Fruit fly (Drosophila melanogaster) whole organism: ENCODE results near the gene CG34281.

Source experiments
- CG8478 ChIP-seq: fragments of >200 bp; optimal IDR thresholded peaks from 2 replicates; lab custom pipeline; 2018; ENCODE audit warnings: inconsistent platforms
- Dll ChIP-seq: fragments of >200 bp; optimal IDR thresholded peaks from 2 replicates; lab custom pipeline; 2017
- EcR ChIP-seq, 2 experiments: fragments of >200 bp; optimal IDR thresholded peaks; 2 replicates each; lab custom pipeline; 2017; ENCODE audit warnings: missing biosample characterization in 2 of 2, missing genetic modification characterization in 2 of 2, missing genetic modification reagents in 2 of 2
- pan ChIP-seq: fragments of >200 bp; optimal IDR thresholded peaks from 2 replicates; lab custom pipeline; 2017
- psq ChIP-seq: fragments of >200 bp; optimal IDR thresholded peaks from 2 replicates; lab custom pipeline; 2017
- usp ChIP-seq: fragments of >200 bp; optimal IDR thresholded peaks from 2 replicates; lab custom pipeline; 2017; ENCODE audit warnings: missing biosample characterization, missing genetic modification characterization, mixed read lengths

Gene CG34281

DNA sequence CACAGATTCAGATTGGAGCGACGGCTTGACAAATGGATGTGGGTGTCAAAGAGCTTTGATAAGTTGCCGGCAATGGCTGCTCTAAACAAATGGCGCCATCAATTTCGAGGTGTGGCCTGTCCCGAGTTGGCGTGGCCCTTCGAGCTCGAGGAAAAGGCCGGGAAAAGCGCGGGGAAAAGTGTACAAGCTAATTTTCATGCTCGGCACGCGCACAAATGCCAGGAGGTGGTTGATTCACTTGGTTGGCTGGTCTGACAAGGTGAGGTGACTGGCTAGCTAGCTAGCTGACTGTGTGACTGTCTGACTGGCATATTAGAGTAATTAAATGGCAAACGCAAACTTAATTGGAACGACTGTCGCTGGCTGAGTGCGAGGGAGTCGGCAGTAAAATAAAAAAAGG, 10.8 kb upstream of the CG34281 start:
- TF ChIP-seq EcR (GFP tag; optimal IDR thresholded peaks at IDR 0.05; lab: Kevin White, UChicago) = no peak
- no peak for TF ChIP-seq usp (GFP tag; lab: Kevin White, UChicago)

DNA sequence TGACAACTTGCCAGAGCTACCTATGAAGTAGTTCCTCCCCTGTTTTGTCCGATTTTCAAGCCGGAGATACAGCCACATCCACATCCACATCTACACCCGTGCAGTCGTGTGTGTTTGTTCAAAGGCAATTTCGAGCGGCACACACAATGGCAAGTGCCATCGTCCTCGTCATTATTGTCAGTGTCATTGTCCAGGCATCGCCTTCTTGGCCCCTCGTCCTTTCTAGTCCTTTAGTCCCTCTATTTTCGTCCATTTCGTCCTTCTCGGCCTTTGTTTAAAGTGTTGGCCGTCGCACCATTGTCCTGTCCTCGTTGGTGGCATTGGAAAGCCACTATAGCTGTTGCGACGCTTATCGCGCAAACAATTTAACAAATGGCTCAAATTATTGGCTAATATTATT, 9.7 kb upstream of the CG34281 start:
- TF ChIP-seq usp (GFP tag; lab: Kevin White, UChicago) (no peak), EcR (GFP tag; optimal IDR thresholded peaks at IDR 0.05; lab: Kevin White, UChicago) (no peak), Dll (lab: Kevin White, UChicago) (no peak), pan (lab: Kevin White, UChicago) (no peak), CG8478 (lab: Kevin White, UChicago) (no peak), psq (no peak)

DNA sequence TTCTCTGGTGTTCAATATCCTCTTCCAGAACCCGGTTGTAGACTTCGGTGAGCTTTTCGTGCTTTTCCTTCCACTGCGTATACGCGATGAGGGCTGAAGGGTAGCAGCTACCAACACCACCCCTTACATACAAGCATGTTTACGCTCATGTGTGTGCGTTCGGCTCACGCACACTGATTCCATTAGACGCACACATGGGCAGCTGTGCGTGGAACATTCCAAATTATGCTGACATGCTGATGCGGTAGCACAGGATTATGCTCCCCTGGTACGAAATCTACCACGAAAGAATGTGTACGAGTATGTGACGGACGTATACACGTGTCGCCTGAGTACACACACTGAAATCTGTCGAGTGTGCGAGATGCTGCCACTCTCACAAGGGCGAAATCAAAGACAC, 9.0 kb upstream of the CG34281 start:
- TF ChIP-seq pan (lab: Kevin White, UChicago) (no peak), psq (no peak), CG8478 (lab: Kevin White, UChicago) (no peak), usp (GFP tag; lab: Kevin White, UChicago) (no peak), EcR (GFP tag; optimal IDR thresholded peaks at IDR 0.05; lab: Kevin White, UChicago) (no peak), Dll (lab: Kevin White, UChicago) (no peak)

DNA sequence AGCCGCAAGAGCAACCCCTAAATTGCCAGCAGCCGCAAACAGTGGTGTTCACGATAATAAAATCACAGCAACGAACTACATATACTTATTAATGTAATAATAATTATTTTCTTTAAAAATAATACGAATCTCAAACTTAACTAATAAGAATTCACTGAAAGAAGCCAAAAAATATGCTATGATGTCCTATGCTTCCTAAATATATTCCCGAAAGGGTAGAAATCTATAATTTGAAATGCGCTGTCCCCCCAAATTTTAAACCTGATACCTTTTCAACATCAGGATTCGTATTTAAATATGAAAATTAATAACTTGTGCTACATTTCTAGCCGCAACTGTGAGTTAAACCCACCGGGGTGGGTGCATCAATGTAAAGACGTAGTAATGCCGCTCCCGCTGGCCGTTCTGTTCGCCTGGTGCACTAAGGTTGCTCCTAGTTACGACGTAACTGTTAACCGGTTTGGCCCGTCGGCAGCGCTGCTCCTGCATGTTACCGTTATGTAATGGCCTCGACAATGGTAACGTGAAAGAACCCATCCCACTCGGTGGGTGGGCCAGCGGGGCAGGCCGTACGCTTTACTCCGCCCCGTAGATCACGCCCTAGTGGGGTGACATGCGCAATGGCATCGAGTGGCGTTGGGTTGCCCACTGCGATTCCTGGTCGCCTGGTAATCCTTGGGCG, 8.3 kb upstream of the CG34281 start:
- TF ChIP-seq psq (no peak), Dll (lab: Kevin White, UChicago) (no peak), CG8478 (lab: Kevin White, UChicago) (no peak), EcR (GFP tag; optimal IDR thresholded peaks at IDR 0.05; lab: Kevin White, UChicago) (no peak), pan (lab: Kevin White, UChicago) (no peak), usp (GFP tag; lab: Kevin White, UChicago) (no peak)

DNA sequence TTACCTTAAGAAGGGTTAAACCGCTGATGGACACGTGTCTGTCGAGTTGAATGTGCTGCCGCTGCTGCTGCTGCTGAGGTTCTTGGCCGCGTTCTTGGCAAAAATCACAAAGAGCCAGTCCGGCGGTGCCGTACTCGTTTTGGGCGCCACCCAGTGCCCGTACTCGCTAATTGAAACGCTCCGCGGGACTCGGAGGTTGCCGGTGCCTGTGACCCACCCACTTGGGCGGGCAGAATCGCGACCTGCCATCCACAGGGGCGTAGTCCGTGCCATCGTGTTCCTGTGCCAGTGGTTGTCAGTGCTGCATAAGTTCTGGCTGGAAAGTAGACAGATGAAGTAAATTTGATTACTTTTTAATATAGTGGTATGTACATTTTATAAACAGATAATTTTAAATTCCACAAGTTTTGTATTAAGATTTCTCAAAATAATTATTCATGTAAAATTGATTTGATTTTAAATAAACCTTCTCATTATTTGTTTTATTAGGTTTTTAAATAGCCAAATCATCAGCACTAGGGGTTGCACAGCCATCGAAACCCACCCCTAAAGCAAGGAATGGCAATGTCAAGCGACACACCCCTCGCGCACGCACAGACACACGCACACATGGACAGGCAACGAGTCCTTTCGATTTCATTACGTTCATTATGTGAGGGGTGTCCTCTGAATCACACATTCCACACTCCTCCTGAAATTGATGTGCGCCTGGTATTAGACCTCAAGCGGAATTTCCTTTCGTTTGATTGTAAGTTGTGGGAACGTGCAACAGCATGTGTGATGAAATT, 7.6 kb upstream of the CG34281 start:
- TF ChIP-seq Dll (lab: Kevin White, UChicago) = no peak
- TF ChIP-seq pan (lab: Kevin White, UChicago) = no peak
- TF ChIP-seq usp (GFP tag; lab: Kevin White, UChicago) = no peak
- TF ChIP-seq CG8478 (lab: Kevin White, UChicago) = no peak
- no peak for TF ChIP-seq EcR (GFP tag; optimal IDR thresholded peaks at IDR 0.05; lab: Kevin White, UChicago)
- TF ChIP-seq psq = no peak

DNA sequence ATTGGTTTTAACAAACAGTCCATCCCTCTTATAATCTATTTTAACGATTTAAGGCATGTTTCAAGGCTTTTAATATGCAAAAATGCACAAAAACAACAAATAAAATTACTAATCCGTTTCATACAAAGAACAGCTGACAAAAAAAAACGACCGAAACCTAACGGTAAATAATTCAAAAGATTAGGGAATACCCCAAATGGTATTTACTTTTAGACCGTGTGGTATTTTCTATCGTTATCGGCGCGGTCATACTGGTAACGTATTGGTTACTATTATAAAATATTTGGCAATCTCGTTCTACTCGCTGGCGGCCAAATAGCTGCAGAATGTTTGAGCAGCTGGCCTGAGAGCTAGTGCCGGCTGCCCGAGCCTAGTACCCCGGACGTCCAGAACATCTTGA, 6.8 kb upstream of the CG34281 start, which contains the start of gene sll:
Gene sll, plus strand, starts transcription at position 235 of the 400 bp plus-strand sequence.
- no peak for TF ChIP-seq EcR (GFP tag; optimal IDR thresholded peaks at IDR 0.05; lab: Kevin White, UChicago)
- TF ChIP-seq Dll (lab: Kevin White, UChicago) = no peak
- TF ChIP-seq pan (lab: Kevin White, UChicago) = no peak
- no peak for TF ChIP-seq CG8478 (lab: Kevin White, UChicago)

DNA sequence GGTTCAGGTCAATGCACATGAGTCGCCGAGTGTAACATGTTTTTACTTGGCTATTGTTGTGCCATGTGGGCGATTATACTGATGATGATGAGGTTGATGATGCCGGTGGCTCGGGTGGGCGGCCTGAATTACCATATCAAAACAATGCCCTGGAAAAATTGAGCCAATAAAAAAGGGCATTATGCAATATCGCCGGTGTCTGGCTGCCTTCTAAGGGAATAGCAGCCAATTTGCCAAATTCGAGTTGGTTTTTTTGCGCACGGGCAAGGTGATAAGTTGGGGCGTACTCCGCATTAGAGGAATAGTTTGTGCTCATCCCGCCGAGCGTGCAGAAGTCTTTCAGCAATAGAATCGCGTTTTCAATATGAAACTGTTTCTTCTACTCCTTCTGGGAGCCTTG, 3.6 kb upstream of the CG34281 start, which contains the start of gene CG14329:
Gene CG14329, plus strand, starts transcription at position 301 of the 400 bp plus-strand sequence.
- no peak for TF ChIP-seq usp (GFP tag; lab: Kevin White, UChicago)
- TF ChIP-seq pan (lab: Kevin White, UChicago) = no peak
- TF ChIP-seq EcR (GFP tag; optimal IDR thresholded peaks at IDR 0.05; lab: Kevin White, UChicago) = no peak
- TF ChIP-seq Dll (lab: Kevin White, UChicago) = no peak
- TF ChIP-seq psq = no peak
- TF ChIP-seq CG8478 (lab: Kevin White, UChicago) = no peak

DNA sequence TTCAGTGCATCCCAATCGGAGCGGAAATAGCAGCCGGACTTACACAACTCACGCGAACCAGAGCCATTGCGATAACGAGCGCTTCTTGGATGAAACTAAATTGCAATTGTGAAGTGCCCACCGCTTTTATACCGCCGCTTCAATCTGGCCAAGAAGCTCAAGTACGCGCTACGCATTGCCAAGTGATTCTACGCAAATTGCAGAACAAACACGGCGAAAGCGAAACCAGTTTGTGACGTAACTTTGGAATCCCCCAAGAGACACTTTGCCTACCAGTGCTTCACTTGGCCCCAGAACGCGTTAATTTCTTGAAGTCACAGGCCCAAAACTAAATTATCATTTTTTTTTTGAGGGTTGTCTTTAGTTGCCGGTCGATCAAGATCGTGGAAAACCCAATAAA, 1.3 kb upstream of the CG34281 start, which contains the start of gene Edg91:
Gene Edg91, minus strand, starts transcription at position 101 of the 400 bp plus-strand sequence.
- TF ChIP-seq psq = no peak
- TF ChIP-seq Dll (lab: Kevin White, UChicago) = no peak
- TF ChIP-seq usp (GFP tag; lab: Kevin White, UChicago) = no peak
- TF ChIP-seq EcR (GFP tag; optimal IDR thresholded peaks at IDR 0.05; lab: Kevin White, UChicago) = no peak
- no peak for TF ChIP-seq pan (lab: Kevin White, UChicago)
- no peak for TF ChIP-seq CG8478 (lab: Kevin White, UChicago)

DNA sequence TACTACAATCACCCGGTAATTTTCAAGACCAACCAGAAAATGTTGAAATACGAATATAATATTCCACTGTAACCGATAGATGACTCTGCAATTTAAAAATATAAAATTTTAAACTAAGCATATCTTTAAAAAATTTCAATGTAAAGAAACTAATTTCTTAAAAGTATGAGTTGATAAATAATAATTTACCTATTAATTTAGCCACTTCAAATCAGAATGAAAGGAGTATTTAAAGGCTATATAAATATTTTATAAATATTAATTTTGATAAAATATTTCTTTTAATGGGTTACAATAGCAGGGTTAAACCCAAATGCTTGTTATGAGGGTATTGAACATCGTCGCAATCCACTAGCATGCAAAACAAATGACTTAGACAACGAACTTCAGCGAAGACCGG, 851 bp upstream of the CG34281 start:
- no peak for TF ChIP-seq psq
- no peak for TF ChIP-seq EcR (GFP tag; optimal IDR thresholded peaks at IDR 0.05; lab: Kevin White, UChicago)
- TF ChIP-seq pan (lab: Kevin White, UChicago) = no peak

DNA sequence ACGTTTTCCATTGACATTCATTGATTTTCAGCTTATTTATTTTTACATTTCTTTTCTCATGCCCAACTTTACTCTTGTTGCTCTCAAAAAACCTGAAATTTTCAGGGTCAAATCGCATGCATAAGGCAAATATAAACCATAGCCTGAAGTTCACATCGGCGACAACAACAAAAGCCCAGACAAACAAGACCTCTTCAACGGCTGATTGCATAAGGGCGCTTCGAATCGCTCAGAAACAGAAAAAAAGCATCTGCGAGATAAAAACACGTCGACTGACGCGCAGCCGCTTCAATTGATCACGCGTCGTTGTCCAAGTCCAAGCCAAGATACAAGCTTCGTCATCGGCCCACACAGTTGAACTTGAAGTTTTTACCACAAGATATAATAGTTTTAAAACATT, 862 bp downstream of the CG34281 start, which contains the start of gene CG14327:
Gene CG14327, plus strand, starts transcription at position 161 of the 400 bp plus-strand sequence.
- no peak for TF ChIP-seq Dll (lab: Kevin White, UChicago)
- no peak for TF ChIP-seq usp (GFP tag; lab: Kevin White, UChicago)
- TF ChIP-seq CG8478 (lab: Kevin White, UChicago) = no peak
- no peak for TF ChIP-seq psq
- no peak for TF ChIP-seq EcR (GFP tag; optimal IDR thresholded peaks at IDR 0.05; lab: Kevin White, UChicago)
- no peak for TF ChIP-seq pan (lab: Kevin White, UChicago)

DNA sequence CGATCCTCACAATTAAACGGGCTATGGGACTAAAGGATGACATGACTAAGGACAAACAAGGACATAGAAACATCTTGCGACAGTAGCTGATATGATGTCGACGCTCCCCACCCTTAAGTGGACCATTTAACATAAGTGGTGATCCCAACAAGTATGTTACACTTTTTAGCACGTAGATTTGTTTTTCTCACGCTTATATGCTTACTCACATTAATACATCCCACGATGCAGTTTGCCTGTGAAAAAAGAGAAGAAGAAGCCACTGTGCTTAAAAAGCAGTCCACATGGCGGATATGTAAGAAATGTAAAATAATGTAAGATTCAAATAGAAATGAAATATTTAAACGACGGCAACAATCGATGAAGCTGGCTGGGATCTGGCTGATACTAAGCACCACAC, 2.4 kb downstream of the CG34281 start:
- no peak for TF ChIP-seq Dll (lab: Kevin White, UChicago)
- TF ChIP-seq pan (lab: Kevin White, UChicago) = no peak
- TF ChIP-seq EcR (GFP tag; optimal IDR thresholded peaks at IDR 0.05; lab: Kevin White, UChicago) = no peak
- no peak for TF ChIP-seq CG8478 (lab: Kevin White, UChicago)
- TF ChIP-seq usp (GFP tag; lab: Kevin White, UChicago) = no peak
- TF ChIP-seq psq = no peak
